Fruit fly (Drosophila melanogaster): ENCODE measurements around the gene CG5111.

CG5111 gene

DNA sequence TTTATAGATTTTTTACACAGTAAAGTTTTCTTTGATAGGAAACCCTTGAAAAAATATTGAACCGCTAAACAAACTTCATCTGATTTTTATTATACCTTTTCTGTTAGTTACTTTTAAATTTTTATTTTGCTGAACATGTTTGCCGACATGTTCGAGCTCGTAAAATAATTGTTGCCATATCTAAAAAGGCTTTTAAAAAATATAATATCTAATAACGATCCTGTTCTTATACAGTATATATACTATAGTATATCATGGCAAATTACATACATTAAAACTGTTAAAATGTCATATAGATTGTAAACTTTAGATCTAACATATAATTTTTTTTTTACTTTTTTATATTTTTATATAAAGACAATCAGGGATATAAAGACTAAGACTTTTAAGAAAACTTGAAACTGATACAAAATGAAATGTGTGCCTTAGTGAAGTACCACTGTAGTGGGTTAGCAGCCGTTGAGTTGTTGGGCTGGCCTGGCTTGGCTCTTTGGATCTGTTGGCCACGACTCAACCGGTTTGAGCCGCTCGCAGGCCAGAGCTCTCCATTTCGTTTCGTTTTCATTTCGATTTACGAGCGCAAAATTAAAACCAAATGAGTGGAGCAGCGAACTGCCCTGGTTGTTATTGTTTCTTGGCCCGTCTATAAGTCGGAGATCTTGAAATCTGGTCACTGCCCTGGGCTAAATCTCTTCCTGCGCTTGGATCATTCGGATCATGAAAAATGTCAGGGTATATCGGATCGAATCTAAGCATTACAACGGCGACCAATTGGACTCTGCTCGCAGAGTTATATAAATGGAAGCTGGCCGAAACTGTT, 26.5 kb downstream of the CG5111 start (continued):
- TF ChIP-seq Sox100B (GFP tag; optimal IDR thresholded peaks at IDR 0.05) (peak; percentile 31), H15 (GFP tag; IDR thresholded peaks at IDR 0.05) (no peak), chn (GFP tag; optimal IDR thresholded peaks at IDR 0.05) (no peak), pnt (GFP tag; optimal IDR thresholded peaks at IDR 0.05) (no peak), Sox102F (GFP tag; optimal IDR thresholded peaks at IDR 0.05) (peak; percentile 32), ftz-f1 (GFP tag; optimal IDR thresholded peaks at IDR 0.05) (no peak), vnd (GFP tag; IDR thresholded peaks at IDR 0.05; ENCODE audit: partially characterized antibody) (no peak), tio (GFP tag; optimal IDR thresholded peaks at IDR 0.05) (no peak), scrt (GFP tag; optimal IDR thresholded peaks at IDR 0.05) (no peak), hb (GFP tag; IDR thresholded peaks at IDR 0.05; ENCODE audit: partially characterized antibody) (no peak), Hmx (GFP tag; optimal IDR thresholded peaks at IDR 0.05) (no peak), D (optimal IDR thresholded peaks at IDR 0.05) (no peak), D (GFP tag; optimal IDR thresholded peaks at IDR 0.05) (no peak), fd3F (GFP tag; optimal IDR thresholded peaks at IDR 0.05) (no peak), D19A (tag; optimal IDR thresholded peaks at IDR 0.05) (peak; percentile 12), bsh (GFP tag; optimal IDR thresholded peaks at IDR 0.05) (no peak), Camta (GFP tag; optimal IDR thresholded peaks at IDR 0.05) (no peak), ro (GFP tag; IDR thresholded peaks at IDR 0.05) (no peak), sqz (GFP tag; optimal IDR thresholded peaks at IDR 0.05) (no peak), E2f1 (GFP tag; IDR thresholded peaks at IDR 0.05) (no peak), fd64A (GFP tag; optimal IDR thresholded peaks at IDR 0.05) (no peak), z (GFP tag; IDR thresholded peaks at IDR 0.05) (peak; percentile 66; the same call in 1 of the 3 replicates), HLH54F (GFP tag; optimal IDR thresholded peaks at IDR 0.05) (no peak), salm (tag; optimal IDR thresholded peaks at IDR 0.05) (no peak), Xbp1 (GFP tag; optimal IDR thresholded peaks at IDR 0.05) (no peak), ttk (GFP tag; IDR thresholded peaks at IDR 0.05) (peak; percentile 33; the same call in 1 of the 2 replicates), CG10959 (GFP tag; IDR thresholded peaks at IDR 0.05) (no peak), NfI (GFP tag; optimal IDR thresholded peaks at IDR 0.05) (no peak), CG14710 (tag; optimal IDR thresholded peaks at IDR 0.05) (peak; percentile 15), CG4424 (GFP tag; optimal IDR thresholded peaks at IDR 0.05) (peak; percentile 18), Dref (GFP tag; IDR thresholded peaks at IDR 0.05) (no peak), Usf (GFP tag; optimal IDR thresholded peaks at IDR 0.05) (no peak), vvl (GFP tag; IDR thresholded peaks at IDR 0.05) (peak; percentile 26; the same call in 1 of the 2 replicates), CG30020 (tag; optimal IDR thresholded peaks at IDR 0.05) (no peak), PHDP (tag; optimal IDR thresholded peaks at IDR 0.05) (no peak), CG6272 (GFP tag; IDR thresholded peaks at IDR 0.05) (no peak), CG10267 (tag; optimal IDR thresholded peaks at IDR 0.05) (peak; percentile 11), dm (GFP tag; optimal IDR thresholded peaks at IDR 0.05) (no peak), da (GFP tag; optimal IDR thresholded peaks at IDR 0.05) (no peak), CG16779 (GFP tag; IDR thresholded peaks at IDR 0.05) (no peak), abd-A (tag; optimal IDR thresholded peaks at IDR 0.05) (peak; percentile 39), prd (optimal IDR thresholded peaks at IDR 0.05) (no peak), prd (GFP tag; IDR thresholded peaks at IDR 0.05) (no peak), klu (GFP tag; IDR thresholded peaks at IDR 0.05) (no peak), CG13424 (tag; optimal IDR thresholded peaks at IDR 0.05) (peak; percentile 33), tup (GFP tag; optimal IDR thresholded peaks at IDR 0.05) (no peak), cad (GFP tag; optimal IDR thresholded peaks at IDR 0.05) (no peak), Dad (GFP tag; optimal IDR thresholded peaks at IDR 0.05) (no peak), mirr (GFP tag; optimal IDR thresholded peaks at IDR 0.05) (no peak), Atf3 (GFP tag; optimal IDR thresholded peaks at IDR 0.05) (no peak), corto (GFP tag; optimal IDR thresholded peaks at IDR 0.05) (no peak)

Measured in whole organism, embryonic.